Worm (Caenorhabditis elegans): ENCODE measurements around the gene trd-1.

trd-1 gene

DNA sequence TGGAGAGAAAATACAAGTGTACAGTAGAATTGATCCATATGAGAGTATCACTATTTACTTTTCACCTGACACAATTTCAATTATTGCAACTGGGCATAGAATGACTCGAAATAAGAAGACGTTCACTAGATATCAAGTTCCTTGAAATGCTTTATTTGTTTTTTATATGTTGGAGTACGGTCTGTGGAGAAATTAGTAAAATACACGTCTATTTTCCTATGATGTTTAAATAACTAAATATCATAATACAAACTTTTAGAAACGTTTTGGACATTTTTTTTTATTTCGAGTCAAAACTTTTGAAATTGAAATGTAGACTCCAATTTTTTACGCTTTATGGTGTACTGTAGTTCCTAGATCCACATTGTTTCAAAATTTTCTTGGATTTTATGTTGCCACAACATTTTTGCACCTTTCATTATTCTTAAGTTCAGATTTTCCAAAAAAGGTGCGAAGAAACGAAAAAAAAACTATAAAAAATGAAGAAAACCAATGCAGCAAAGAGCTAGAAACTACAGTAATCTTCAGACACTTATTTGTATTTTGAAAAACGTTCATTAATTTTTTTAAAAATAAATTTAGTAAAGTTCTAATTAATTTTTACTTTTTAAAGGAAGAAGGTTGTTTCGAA, 16.5 kb upstream of the trd-1 start (continued):
- no peak for TF ChIP-seq ceh-90 (tag; optimal IDR thresholded peaks at IDR 0.05)
- TF ChIP-seq fkh-8 (tag; optimal IDR thresholded peaks at IDR 0.05), result no peak
- no peak for TF ChIP-seq hpl-2 (GFP tag; optimal IDR thresholded peaks at IDR 0.05)
- TF ChIP-seq egl-27 (tag; optimal IDR thresholded peaks at IDR 0.05), result no peak
- no peak for TF ChIP-seq C34B4.2 (tag; optimal IDR thresholded peaks at IDR 0.05)
- TF ChIP-seq C04F5.9 (tag; optimal IDR thresholded peaks at IDR 0.05), result no peak
- no peak for TF ChIP-seq sptf-1 (tag; optimal IDR thresholded peaks at IDR 0.05)
- no peak for TF ChIP-seq lin-14 (GFP tag; optimal IDR thresholded peaks at IDR 0.05)
- no peak for TF ChIP-seq tbx-2 (tag; optimal IDR thresholded peaks at IDR 0.05)
- peak; percentile 53 for TF ChIP-seq nhr-90 (tag; optimal IDR thresholded peaks at IDR 0.05; ENCODE audit: poor library complexity)

DNA sequence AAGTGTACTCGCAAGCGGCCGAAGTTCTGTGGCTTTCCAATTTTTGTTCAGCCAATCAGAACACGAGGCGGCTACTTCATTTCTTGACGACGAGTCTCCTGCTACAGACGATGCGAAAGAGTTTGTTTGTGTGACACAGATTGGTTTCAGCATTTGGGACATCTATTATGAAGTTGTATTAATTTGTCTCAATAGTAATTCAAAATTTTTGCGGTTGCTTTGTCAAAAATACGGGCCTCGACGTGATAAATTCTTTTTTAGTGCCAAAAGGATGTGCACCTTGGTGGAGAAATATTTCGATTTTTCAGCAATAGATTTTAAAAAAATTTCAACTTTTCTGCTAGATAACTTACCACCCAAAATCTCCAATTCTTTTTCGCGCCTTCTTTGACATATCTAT, 15.5 kb upstream of the trd-1 start:
- TF ChIP-seq elt-3 (tag; optimal IDR thresholded peaks at IDR 0.05) (no peak), fkh-8 (tag; optimal IDR thresholded peaks at IDR 0.05) (no peak), lsy-2 (tag; optimal IDR thresholded peaks at IDR 0.05) (no peak), egl-27 (tag; optimal IDR thresholded peaks at IDR 0.05) (no peak), swsn-7 (tag; optimal IDR thresholded peaks at IDR 0.05) (no peak), unc-86 (tag; optimal IDR thresholded peaks at IDR 0.05) (no peak), irx-1 (tag; optimal IDR thresholded peaks at IDR 0.05) (no peak), aly-2 (tag; optimal IDR thresholded peaks at IDR 0.05) (no peak), nhr-76 (tag; optimal IDR thresholded peaks at IDR 0.05) (no peak), nhr-85 (tag) (no peak), unc-98 (GFP tag; IDR thresholded peaks at IDR 0.05) (no peak)

DNA sequence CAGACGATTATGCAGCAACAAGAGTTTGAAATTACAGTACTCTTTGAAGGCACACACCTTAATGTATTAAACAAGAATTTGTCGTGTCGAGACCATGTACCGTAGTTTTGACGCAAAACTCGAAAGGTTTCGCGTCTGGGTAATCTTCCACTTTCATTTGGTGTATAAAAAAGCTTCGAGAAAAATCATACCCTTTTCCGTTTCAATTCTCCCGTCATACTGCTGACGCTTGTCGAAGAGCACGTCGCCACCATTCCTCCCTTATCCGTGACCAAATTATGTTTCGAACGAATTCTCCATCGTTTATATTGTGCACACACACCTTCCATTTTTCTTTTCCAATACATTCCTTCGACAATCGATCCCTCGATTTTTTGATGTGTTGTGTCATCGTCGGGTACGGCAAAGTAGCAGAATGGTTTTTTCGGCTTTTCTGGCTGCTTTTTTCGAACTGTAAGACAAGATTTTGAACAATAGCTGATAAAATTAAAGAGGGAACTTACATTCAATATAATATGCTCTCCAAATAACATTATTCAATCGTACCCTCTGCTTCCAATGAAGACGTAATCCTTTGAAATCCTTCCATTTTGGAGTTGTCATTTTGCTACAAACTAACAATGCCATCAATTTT, 12.1 kb upstream of the trd-1 start:
- TF ChIP-seq efl-1 (optimal IDR thresholded peaks at IDR 0.05) (no peak), efl-1 (GFP tag; optimal IDR thresholded peaks at IDR 0.05 in 1 of 2) (peak in 1 of 2 experiments; percentile 78), mep-1 (tag; optimal IDR thresholded peaks at IDR 0.05) (no peak), nhr-28 (tag; optimal IDR thresholded peaks at IDR 0.05) (no peak), elt-2 (tag; optimal IDR thresholded peaks at IDR 0.05) (no peak), ceh-82 (tag; optimal IDR thresholded peaks at IDR 0.05) (no peak), nhr-12 (tag; optimal IDR thresholded peaks at IDR 0.05) (no peak)

DNA sequence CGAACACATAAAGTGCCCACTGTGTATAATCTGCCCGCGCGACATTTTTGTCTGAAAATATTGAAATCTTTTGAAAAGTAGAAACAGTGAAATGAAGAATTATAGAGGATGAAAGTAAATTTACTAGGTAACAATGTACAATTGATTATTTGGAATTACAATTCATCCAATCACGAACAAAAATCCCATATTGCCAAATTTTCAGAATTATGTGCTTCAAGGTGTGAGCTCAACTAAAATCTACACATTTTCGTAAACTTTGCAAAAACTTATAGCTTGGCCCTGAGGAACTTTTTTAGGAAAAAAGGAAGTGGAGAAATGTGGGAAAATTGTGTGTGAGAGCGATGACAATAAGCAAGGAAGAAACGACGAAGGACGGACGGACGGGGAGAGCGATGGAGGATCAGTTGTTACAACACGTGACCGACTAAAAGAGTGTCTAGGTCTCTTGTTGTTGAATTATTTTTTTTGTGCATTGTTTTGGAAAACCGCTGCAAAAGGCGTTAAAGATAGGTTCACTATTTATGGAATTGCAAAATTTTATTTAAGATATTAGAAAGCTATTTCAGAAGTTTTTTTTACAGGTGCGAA, 11.3 kb upstream of the trd-1 start, which contains the start of gene mml-1:
mml-1 (minus strand) TSS at position 51 of the 591 bp plus-strand sequence.
- TF ChIP-seq lsy-2 (tag; optimal IDR thresholded peaks at IDR 0.05) (peak; percentile 13 to 36), unc-130 (tag; optimal IDR thresholded peaks at IDR 0.05) (peak; percentile 18), efl-1 (optimal IDR thresholded peaks at IDR 0.05) (peak in 1 of 2 experiments; percentile 21), efl-1 (GFP tag; optimal IDR thresholded peaks at IDR 0.05 in 1 of 2) (peak; percentile 7 to 89), skn-1 (tag; optimal IDR thresholded peaks at IDR 0.05) (no peak), nhr-71 (tag; optimal IDR thresholded peaks at IDR 0.05) (peak; percentile 39), mdl-1 (tag; optimal IDR thresholded peaks at IDR 0.05) (peak in 1 of 2 experiments; percentile 21), rnt-1 (tag; optimal IDR thresholded peaks at IDR 0.05) (peak; percentile 33), mep-1 (tag; optimal IDR thresholded peaks at IDR 0.05) (peak; percentile 23), nhr-28 (tag; optimal IDR thresholded peaks at IDR 0.05) (no peak), ceh-82 (tag; optimal IDR thresholded peaks at IDR 0.05) (no peak), lin-35 (GFP tag; optimal IDR thresholded peaks at IDR 0.05) (peak; percentile 8 to 42), nhr-20 (tag; optimal IDR thresholded peaks at IDR 0.05) (peak; percentile 11), lin-14 (GFP tag; optimal IDR thresholded peaks at IDR 0.05) (peak; percentile 56), snu-23 (GFP tag; optimal IDR thresholded peaks at IDR 0.05) (peak; percentile 22), dpl-1 (GFP tag; optimal IDR thresholded peaks at IDR 0.05) (peak in 1 of 3 experiments; percentile 3), grh-1 (GFP tag; IDR thresholded peaks at IDR 0.05) (0 out of 2 replicates have a peak, but pooled peaks have one; percentile 17), lin-13 (GFP tag; optimal IDR thresholded peaks at IDR 0.05) (peak; percentile 14), unc-30 (tag; optimal IDR thresholded peaks at IDR 0.05) (no peak)

Measured in whole organism, L1 larva.